Worm (Caenorhabditis elegans) whole organism, L1 larva: ENCODE data around the gene T19B10.5.
A peak's percentile ranks its signal among the peaks of the same experiment; 100 is the strongest.

ENCODE experiments used
- C16A3.4 ChIP-seq: fragments of 150-350 bp; optimal IDR thresholded peaks from 2 replicates; lab custom pipeline; 2014; ENCODE audit warnings: missing biosample characterization, missing genetic modification characterization
- Y116A8C.19 ChIP-seq: sonication (generic microtip); optimal IDR thresholded peaks from 2 replicates; lab custom pipeline; 2016; ENCODE audit warnings: missing compliant biosample characterization, missing genetic modification characterization, borderline replicate concordance
- aha-1 ChIP-seq: fragments of 150-350 bp; optimal IDR thresholded peaks from 2 replicates; lab custom pipeline; 2014; ENCODE audit warnings: missing biosample characterization, missing genetic modification characterization
- alr-1 ChIP-seq: fragments of 200-800 bp; sonication (Bioruptor generic); optimal IDR thresholded peaks from 2 replicates; lab custom pipeline; 2018; ENCODE audit warnings: borderline replicate concordance, mild to moderate bottlenecking, missing genetic modification characterization, missing compliant biosample characterization
- aly-2 ChIP-seq: fragments of 150-350 bp; optimal IDR thresholded peaks from 2 replicates; lab custom pipeline; 2014; ENCODE audit warnings: missing biosample characterization, missing genetic modification characterization
- ama-1 ChIP-seq: fragments of 150-350 bp; optimal IDR thresholded peaks from 2 replicates; lab custom pipeline; 2014
- ceh-8 ChIP-seq: fragments of 200-800 bp; sonication (Bioruptor generic); optimal IDR thresholded peaks from 2 replicates; lab custom pipeline; 2018; ENCODE audit warnings: mild to moderate bottlenecking, missing genetic modification characterization, moderate library complexity, missing compliant biosample characterization
- ceh-82 ChIP-seq, 3 experiments: fragments of 150-350 bp in 1 of 3; sonication (generic microtip) in 2 of 3; optimal IDR thresholded peaks; 2 replicates each; lab custom pipeline; 2014 to 2017; ENCODE audit warnings: missing biosample characterization in 3 of 3, missing genetic modification characterization in 3 of 3
- dsc-1 ChIP-seq: sonication (generic microtip); optimal IDR thresholded peaks from 2 replicates; lab custom pipeline; 2016; ENCODE audit warnings: mild to moderate bottlenecking, missing genetic modification characterization, missing compliant biosample characterization
- efl-1 ChIP-seq, 4 experiments: fragments of 150-350 bp; optimal IDR thresholded peaks in 3 of 4; peaks in 1 of 4; 1 replicate in 1 of 4; 2 replicates in 3 of 4; lab custom pipeline; 2014; ENCODE audit warnings: missing biosample characterization in 2 of 4, missing genetic modification characterization in 2 of 4, missing genetic modification reagents in 2 of 4
- egl-27 ChIP-seq, 2 experiments: fragments of 150-350 bp in 1 of 2; sonication (generic microtip); optimal IDR thresholded peaks; 3 replicates each; lab custom pipeline; 2017 to 2018; ENCODE audit warnings: missing biosample characterization in 2 of 2, missing genetic modification characterization in 2 of 2, missing genetic modification reagents in 2 of 2
- ets-5 ChIP-seq: fragments of 200-800 bp; sonication (Bioruptor generic); IDR thresholded peaks from 2 replicates; pipeline ENCODE4 v1.3.6; 2022; ENCODE audit warnings: missing genetic modification characterization, missing compliant biosample characterization
- fkh-10 ChIP-seq: sonication (generic microtip); optimal IDR thresholded peaks from 2 replicates; lab custom pipeline; 2017; ENCODE audit warnings: missing biosample characterization, missing genetic modification reagents, missing genetic modification characterization
- hlh-4 ChIP-seq: sonication (generic microtip); optimal IDR thresholded peaks from 2 replicates; lab custom pipeline; 2016; ENCODE audit warnings: mild to moderate bottlenecking, missing genetic modification characterization, missing compliant biosample characterization
- hpl-2 ChIP-seq: fragments of 150-350 bp; optimal IDR thresholded peaks from 2 replicates; lab custom pipeline; 2014; ENCODE audit warnings: missing biosample characterization, missing genetic modification reagents, missing genetic modification characterization
- jun-1 ChIP-seq: fragments of 150-350 bp; optimal IDR thresholded peaks from 2 replicates; lab custom pipeline; 2014; ENCODE audit warnings: missing biosample characterization, missing genetic modification reagents, missing genetic modification characterization
- lin-13 ChIP-seq: fragments of 150-350 bp; optimal IDR thresholded peaks from 2 replicates; lab custom pipeline; 2014; ENCODE audit warnings: missing biosample characterization, missing genetic modification reagents, missing genetic modification characterization
- lin-14 ChIP-seq: fragments of 200-800 bp; sonication (Bioruptor generic); optimal IDR thresholded peaks from 2 replicates; lab custom pipeline; 2018; ENCODE audit warnings: mild to moderate bottlenecking, missing genetic modification characterization, moderate library complexity, missing compliant biosample characterization
- lin-35 ChIP-seq, 2 experiments: fragments of 150-350 bp; optimal IDR thresholded peaks; 2 replicates each; lab custom pipeline; 2014; ENCODE audit warnings: missing biosample characterization in 2 of 2, missing genetic modification characterization in 2 of 2, missing genetic modification reagents in 2 of 2
- mab-9 ChIP-seq: fragments of 200-800 bp; sonication (Bioruptor generic); IDR thresholded peaks from 2 replicates; pipeline ENCODE4 v1.3.6; 2022; ENCODE audit warnings: missing genetic modification reagents, missing genetic modification characterization, missing compliant biosample characterization
- mdl-1 ChIP-seq, 2 experiments: fragments of 150-350 bp; optimal IDR thresholded peaks; 2 replicates each; lab custom pipeline; 2014 to 2017; ENCODE audit warnings: missing biosample characterization in 2 of 2, missing genetic modification characterization in 2 of 2, inconsistent platforms in 1 of 2
- nhr-12 ChIP-seq: sonication (generic microtip); optimal IDR thresholded peaks from 2 replicates; lab custom pipeline; 2017; ENCODE audit warnings: missing biosample characterization, missing genetic modification characterization
- nhr-71 ChIP-seq: sonication (generic microtip); optimal IDR thresholded peaks from 2 replicates; lab custom pipeline; 2016; ENCODE audit warnings: mild to moderate bottlenecking, missing genetic modification characterization, moderate library complexity, missing compliant biosample characterization
- nhr-84 ChIP-seq: sonication (generic microtip); optimal IDR thresholded peaks from 2 replicates; lab custom pipeline; 2017; ENCODE audit warnings: missing biosample characterization, missing genetic modification characterization
- nhr-85 ChIP-seq: sonication (generic microtip); peaks from one replicate; lab custom pipeline; 2016; ENCODE audit warnings: missing genetic modification characterization, inconsistent platforms, missing compliant biosample characterization
- pag-3 ChIP-seq: sonication (generic microtip); optimal IDR thresholded peaks from 2 replicates; lab custom pipeline; 2017; ENCODE audit warnings: missing genetic modification characterization, mild to moderate bottlenecking, missing compliant biosample characterization, antibody characterized with exemption, borderline replicate concordance; ENCODE audit not compliant: insufficient read depth
- pax-3 ChIP-seq: fragments of 200-800 bp; sonication (Bioruptor generic); optimal IDR thresholded peaks from 2 replicates; lab custom pipeline; 2018; ENCODE audit warnings: mild to moderate bottlenecking, missing genetic modification characterization, moderate library complexity, missing compliant biosample characterization
- snu-23 ChIP-seq: sonication (generic microtip); optimal IDR thresholded peaks from 2 replicates; lab custom pipeline; 2016; ENCODE audit warnings: missing genetic modification characterization, missing compliant biosample characterization
- swsn-7 ChIP-seq: sonication (generic microtip); optimal IDR thresholded peaks from 2 replicates; lab custom pipeline; 2016; ENCODE audit warnings: missing genetic modification characterization, missing compliant biosample characterization
- unc-130 ChIP-seq: fragments of 150-350 bp; optimal IDR thresholded peaks from 2 replicates; lab custom pipeline; 2017; ENCODE audit warnings: missing biosample characterization, missing genetic modification characterization, inconsistent platforms
- unc-62 ChIP-seq: fragments of 150-350 bp; optimal IDR thresholded peaks from 2 replicates; lab custom pipeline; 2014; ENCODE audit warnings: missing biosample characterization, missing genetic modification reagents, missing genetic modification characterization
- unc-86 ChIP-seq: sonication (generic microtip); optimal IDR thresholded peaks from 2 replicates; lab custom pipeline; 2016; ENCODE audit warnings: missing genetic modification characterization, missing compliant biosample characterization
- vab-15 ChIP-seq: sonication (generic microtip); optimal IDR thresholded peaks from 2 replicates; lab custom pipeline; 2017; ENCODE audit warnings: missing genotype, mild to moderate bottlenecking, missing genetic modification characterization, missing compliant biosample characterization
- xbp-1 ChIP-seq: sonication (generic microtip); optimal IDR thresholded peaks from 2 replicates; lab custom pipeline; 2016; ENCODE audit warnings: missing genetic modification characterization, missing compliant biosample characterization
- ztf-11 ChIP-seq, 2 experiments: sonication (generic microtip); optimal IDR thresholded peaks; 2 replicates each; lab custom pipeline; 2016 to 2017; ENCODE audit warnings: missing genetic modification characterization in 2 of 2, missing biosample characterization in 1 of 2, missing compliant biosample characterization in 1 of 2
- ztf-4 ChIP-seq: fragments of 150-350 bp; optimal IDR thresholded peaks from 2 replicates; lab custom pipeline; 2014; ENCODE audit warnings: missing biosample characterization, missing genetic modification characterization

T19B10.5 gene

DNA sequence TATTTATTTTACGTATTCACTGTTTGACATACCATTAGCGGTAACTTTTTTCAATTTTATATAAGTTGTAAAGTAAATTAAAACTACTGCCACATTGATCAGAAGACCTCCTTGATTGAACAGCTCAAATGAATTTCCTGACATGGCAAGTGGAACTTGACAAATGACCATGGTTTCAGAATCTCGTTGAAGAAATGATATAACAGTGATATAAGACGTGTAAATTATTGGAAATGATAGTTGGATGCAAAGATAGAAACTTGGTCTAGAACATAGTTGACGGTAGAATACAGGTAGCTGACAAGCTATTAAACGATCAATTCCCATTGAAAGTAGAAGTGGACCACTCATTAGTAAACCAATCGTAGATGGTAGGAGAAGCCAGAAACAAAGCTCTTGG lies 17.3 kb downstream of the T19B10.5 start:
- TF ChIP-seq dsc-1 (tag; lab: Kevin White, UChicago) (no peak), ceh-82 (tag; optimal IDR thresholded peaks at IDR 0.05; lab: Kevin White, UChicago) (no peak), ceh-8 (GFP tag; lab: Kevin White, UChicago) (no peak), aly-2 (tag; lab: Kevin White, UChicago) (no peak), alr-1 (no peak), pax-3 (no peak), ama-1 (no peak), xbp-1 (tag; lab: Kevin White, UChicago) (no peak), nhr-12 (no peak), nhr-85 (tag; lab: Kevin White, UChicago) (no peak), swsn-7 (tag; lab: Kevin White, UChicago) (no peak), unc-62 (no peak), ztf-4 (no peak), fkh-10 (no peak), ztf-11 (tag; optimal IDR thresholded peaks at IDR 0.05; lab: Kevin White, UChicago) (no peak), egl-27 (tag; optimal IDR thresholded peaks at IDR 0.05; lab: Kevin White, UChicago) (no peak)

DNA sequence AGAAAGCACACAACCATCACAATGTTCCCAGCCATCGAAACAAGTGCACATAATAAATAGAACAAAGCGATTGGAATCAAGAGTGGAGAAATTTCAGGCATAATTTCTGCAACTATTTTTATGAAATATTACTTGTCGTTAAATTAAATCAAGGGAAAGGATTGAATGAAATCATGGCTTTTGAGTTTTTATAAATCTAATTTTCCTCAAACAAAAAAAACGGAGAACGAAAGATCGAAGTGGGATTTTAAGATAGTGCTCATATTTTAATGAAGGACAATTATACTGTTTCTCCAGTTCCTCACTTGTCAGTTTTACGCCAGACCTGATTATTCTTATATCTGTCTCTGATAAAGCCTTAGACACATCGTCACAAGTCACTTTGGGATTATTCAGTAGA lies 18.0 kb downstream of the T19B10.5 start, which contains the start of gene srsx-33:
TSS of gene srsx-33 (minus strand) at position 101 of the 400 bp plus-strand sequence.
- TF ChIP-seq pag-3 (tag; lab: Kevin White, UChicago) (no peak), efl-1 (optimal IDR thresholded peaks at IDR 0.05; lab: Kevin White, UChicago) (no peak), efl-1 (GFP tag; optimal IDR thresholded peaks at IDR 0.05 in 1 of 2; lab: Kevin White, UChicago) (peak in 1 of 2 experiments; percentile 9), mdl-1 (tag; optimal IDR thresholded peaks at IDR 0.05; lab: Kevin White, UChicago) (no peak), alr-1 (no peak), unc-86 (tag; lab: Kevin White, UChicago) (no peak), vab-15 (tag; lab: Kevin White, UChicago) (no peak)

DNA sequence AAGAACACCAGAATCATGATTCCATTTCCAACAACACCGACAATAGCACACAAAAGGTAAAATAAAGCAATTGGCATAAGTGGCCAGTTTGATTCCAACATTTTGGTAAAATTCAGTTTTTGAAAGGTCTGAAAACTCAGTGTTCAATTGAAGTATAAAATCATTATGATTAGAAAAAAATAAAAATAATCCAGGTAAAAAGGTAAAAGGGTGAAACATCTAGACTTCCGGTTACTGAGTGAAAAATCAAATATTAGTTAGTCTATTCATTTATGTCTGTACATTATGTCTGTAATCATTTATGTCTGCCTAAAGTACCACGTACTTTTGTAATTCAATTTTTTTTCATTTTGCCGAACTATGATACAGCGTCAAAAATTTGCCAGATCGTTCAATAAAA lies 20.5 kb downstream of the T19B10.5 start, which contains the start of gene srsx-31:
TSS of gene srsx-31 (minus strand) at position 101 of the 400 bp plus-strand sequence.
- no peak for TF ChIP-seq unc-86 (tag; lab: Kevin White, UChicago)
- no peak for TF ChIP-seq unc-130 (tag; lab: Kevin White, UChicago)
- no peak for TF ChIP-seq snu-23
- TF ChIP-seq hpl-2 (GFP tag; lab: Kevin White, UChicago): no peak
- no peak for TF ChIP-seq C16A3.4 (tag; lab: Kevin White, UChicago)
- TF ChIP-seq lin-35 (GFP tag; optimal IDR thresholded peaks at IDR 0.05; lab: Kevin White, UChicago): no peak
- no peak for TF ChIP-seq mdl-1 (tag; optimal IDR thresholded peaks at IDR 0.05; lab: Kevin White, UChicago)
- no peak for TF ChIP-seq hlh-4 (tag; lab: Kevin White, UChicago)
- no peak for TF ChIP-seq ceh-8 (GFP tag; lab: Kevin White, UChicago)
- no peak for TF ChIP-seq jun-1 (tag; lab: Kevin White, UChicago)
- TF ChIP-seq ceh-82 (tag; optimal IDR thresholded peaks at IDR 0.05; lab: Kevin White, UChicago): no peak
- TF ChIP-seq aha-1: no peak
- no peak for TF ChIP-seq mab-9 (GFP tag; lab: Robert Waterston, UW)
- TF ChIP-seq nhr-71 (tag; lab: Kevin White, UChicago): no peak
- TF ChIP-seq pag-3 (tag; lab: Kevin White, UChicago): no peak
- TF ChIP-seq lin-14 (GFP tag; lab: Kevin White, UChicago): no peak
- TF ChIP-seq lin-13 (GFP tag; lab: Kevin White, UChicago): no peak
- no peak for TF ChIP-seq ets-5 (GFP tag; lab: Robert Waterston, UW)
- TF ChIP-seq Y116A8C.19: no peak

DNA sequence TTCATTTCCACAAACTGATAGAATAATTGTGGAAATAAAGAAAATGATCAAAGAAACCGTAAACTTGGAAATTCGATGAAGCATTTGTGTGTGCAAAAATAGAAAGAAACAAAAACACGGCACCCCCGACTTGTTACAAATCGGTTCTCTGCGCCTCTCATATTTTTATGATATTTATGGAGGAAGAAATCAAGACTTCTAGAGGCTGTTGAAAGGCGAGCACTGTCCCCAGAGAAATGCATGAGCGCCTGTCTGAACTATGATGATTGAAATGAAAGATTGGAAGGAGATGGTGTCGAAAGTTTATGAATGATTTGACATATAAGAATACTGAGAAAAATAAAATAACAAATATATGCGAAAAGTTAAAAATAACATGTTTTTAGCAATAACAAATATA lies 24.4 kb downstream of the T19B10.5 start, which contains the start of gene lgc-36:
TSS of gene lgc-36 (minus strand) at position 101 of the 400 bp plus-strand sequence.
- no peak for TF ChIP-seq nhr-84 (tag; lab: Kevin White, UChicago)
